Fruit fly (Drosophila melanogaster) whole organism, embryonic: ENCODE results near the gene Lamtor4.

Experiments used
- Awh ChIP-seq: fragments of 200-800 bp; sonication (Bioruptor generic); IDR thresholded peaks from 2 replicates; pipeline ENCODE4, ENCODE4 v1.3.6; 2022; ENCODE audit warnings: missing biosample characterization, missing genetic modification characterization
- Bgb ChIP-seq: fragments of 200-800 bp; sonication (Bioruptor generic); IDR thresholded peaks from 2 replicates; pipeline ENCODE4 v1.3.6; 2022; ENCODE audit warnings: missing biosample characterization, missing genetic modification characterization; ENCODE audit not compliant: partially characterized antibody
- Blimp-1 ChIP-seq: fragments of 200-800 bp; sonication (Bioruptor generic); optimal IDR thresholded peaks from 3 replicates; lab custom pipeline; 2018; ENCODE audit warnings: missing biosample characterization, missing genetic modification characterization, mild to moderate bottlenecking, moderate library complexity, missing genetic modification reagents
- BtbVII ChIP-seq: fragments of 200-800 bp; sonication (Bioruptor generic); optimal IDR thresholded peaks from 3 replicates; lab custom pipeline; 2017; ENCODE audit warnings: missing biosample characterization, mild to moderate bottlenecking, missing genetic modification characterization
- C15 ChIP-seq: fragments of 200-800 bp; sonication (Bioruptor generic); IDR thresholded peaks from 3 replicates; pipeline ENCODE4 v1.3.6; 2022; ENCODE audit warnings: missing biosample characterization, missing genetic modification characterization
- CG10267 ChIP-seq: fragments of 200-800 bp; sonication (Bioruptor generic); optimal IDR thresholded peaks from 2 replicates; lab custom pipeline; 2018; ENCODE audit warnings: missing biosample characterization, mild to moderate bottlenecking, missing genetic modification characterization, moderate library complexity
- CG10979 ChIP-seq: fragments of 200-800 bp; sonication (Bioruptor generic); optimal IDR thresholded peaks from 2 replicates; lab custom pipeline; 2018; ENCODE audit warnings: missing biosample characterization, mild to moderate bottlenecking, missing genetic modification characterization, moderate library complexity
- CG11093 ChIP-seq: fragments of 200-800 bp; sonication (Bioruptor generic); IDR thresholded peaks from 3 replicates; pipeline ENCODE4 v1.3.6; 2022; ENCODE audit warnings: missing biosample characterization, missing genetic modification characterization
- CG11560 ChIP-seq: fragments of 200-800 bp; sonication (Bioruptor generic); IDR thresholded peaks from 3 replicates; pipeline ENCODE4 v1.3.6; 2022; ENCODE audit warnings: missing biosample characterization, missing genetic modification characterization
- CG12071 ChIP-seq: fragments of 200-800 bp; sonication (Bioruptor generic); optimal IDR thresholded peaks from 3 replicates; lab custom pipeline; 2018; ENCODE audit warnings: missing biosample characterization, mild to moderate bottlenecking, missing genetic modification characterization
- CG12391 ChIP-seq: fragments of 200-800 bp; sonication (Bioruptor generic); optimal IDR thresholded peaks from 3 replicates; lab custom pipeline; 2018; ENCODE audit warnings: missing biosample characterization, mild to moderate bottlenecking, missing genetic modification characterization, moderate library complexity
- CG12744 ChIP-seq: fragments of 200-800 bp; sonication (Bioruptor generic); optimal IDR thresholded peaks from 2 replicates; lab custom pipeline; 2016; ENCODE audit warnings: missing biosample characterization, missing genetic modification characterization
- CG1603 ChIP-seq: fragments of 200-800 bp; sonication (Bioruptor generic); optimal IDR thresholded peaks from 2 replicates; lab custom pipeline; 2019; ENCODE audit warnings: missing biosample characterization, mild to moderate bottlenecking, missing genetic modification characterization, moderate library complexity
- CG17186 ChIP-seq: fragments of 200-800 bp; sonication (Bioruptor generic); optimal IDR thresholded peaks from 3 replicates; lab custom pipeline; 2017; ENCODE audit warnings: missing biosample characterization, missing genetic modification reagents, missing genetic modification characterization
- CG31388 ChIP-seq: fragments of 200-800 bp; sonication (Bioruptor generic); optimal IDR thresholded peaks from 2 replicates; lab custom pipeline; 2016; ENCODE audit warnings: missing biosample characterization, missing genetic modification characterization
- CG34224 ChIP-seq: fragments of 200-800 bp; sonication (Bioruptor generic); IDR thresholded peaks from 3 replicates; pipeline ENCODE4 v1.3.6; 2022; ENCODE audit warnings: missing biosample characterization, missing genetic modification characterization; ENCODE audit not compliant: partially characterized antibody
- CG34376 ChIP-seq: fragments of 200-800 bp; sonication (Bioruptor generic); optimal IDR thresholded peaks from 2 replicates; lab custom pipeline; 2018; ENCODE audit warnings: missing biosample characterization, mild to moderate bottlenecking, missing genetic modification characterization
- CG8388 ChIP-seq: fragments of 200-800 bp; sonication (Bioruptor generic); optimal IDR thresholded peaks from 2 replicates; lab custom pipeline; 2019; ENCODE audit warnings: missing biosample characterization, mild to moderate bottlenecking, missing genetic modification characterization, moderate library complexity
- CG9727 ChIP-seq: fragments of 200-800 bp; sonication (Bioruptor generic); optimal IDR thresholded peaks from 3 replicates; lab custom pipeline; 2017; ENCODE audit warnings: missing biosample characterization, mild to moderate bottlenecking, missing genetic modification characterization
- Max ChIP-seq: fragments of 200-800 bp; sonication (Bioruptor generic); optimal IDR thresholded peaks from 2 replicates; lab custom pipeline; 2016; ENCODE audit warnings: missing biosample characterization, mild to moderate bottlenecking, missing genetic modification characterization
- NK7.1 ChIP-seq: fragments of 200-800 bp; sonication (Bioruptor generic); optimal IDR thresholded peaks from 3 replicates; lab custom pipeline; 2016; ENCODE audit warnings: missing biosample characterization, missing genetic modification characterization
- Nf-YC ChIP-seq: fragments of 200-800 bp; optimal IDR thresholded peaks from 3 replicates; lab custom pipeline; 2019; ENCODE audit warnings: missing biosample characterization, mild to moderate bottlenecking, missing genetic modification characterization, moderate library complexity
- Xrp1 ChIP-seq: fragments of 200-800 bp; sonication (Bioruptor generic); IDR thresholded peaks from 2 replicates; pipeline ENCODE4 v1.3.6; 2022; ENCODE audit warnings: missing biosample characterization, missing genetic modification characterization
- YL-1 ChIP-seq: fragments of 200-800 bp; sonication (Bioruptor generic); optimal IDR thresholded peaks from 3 replicates; lab custom pipeline; 2017; ENCODE audit warnings: missing biosample characterization, mild to moderate bottlenecking, missing genetic modification characterization
- aop ChIP-seq: fragments of 200-800 bp; sonication (Bioruptor generic); IDR thresholded peaks from 2 replicates; pipeline ENCODE4 v1.3.6; 2022; ENCODE audit warnings: missing biosample characterization, missing genetic modification characterization
- bcd ChIP-seq: fragments of 200-800 bp; sonication (Bioruptor generic); optimal IDR thresholded peaks from 2 replicates; lab custom pipeline; 2017; ENCODE audit warnings: missing biosample characterization, mild to moderate bottlenecking, missing genetic modification characterization
- bsh ChIP-seq, 2 experiments: fragments of 200-800 bp; sonication (Bioruptor generic); optimal IDR thresholded peaks; 2 replicates each; lab custom pipeline; 2017 to 2018; ENCODE audit warnings: mild to moderate bottlenecking in 2 of 2, missing biosample characterization in 2 of 2, missing genetic modification characterization in 2 of 2, moderate library complexity in 1 of 2
- btn ChIP-seq: fragments of 200-800 bp; sonication (Bioruptor generic); optimal IDR thresholded peaks from 2 replicates; lab custom pipeline; 2016; ENCODE audit warnings: missing biosample characterization, missing genetic modification characterization
- ci ChIP-seq: fragments of 200-800 bp; sonication (Bioruptor generic); IDR thresholded peaks from 3 replicates; pipeline ENCODE4 v1.3.6; 2022; ENCODE audit warnings: missing biosample characterization, missing genetic modification characterization
- disco-r ChIP-seq: fragments of 200-800 bp; sonication (Bioruptor generic); optimal IDR thresholded peaks from 2 replicates; lab custom pipeline; 2016; ENCODE audit warnings: missing biosample characterization, missing genetic modification characterization
- dmrt11E ChIP-seq: fragments of 200-800 bp; sonication (Bioruptor generic); optimal IDR thresholded peaks from 3 replicates; lab custom pipeline; 2018; ENCODE audit warnings: missing biosample characterization, mild to moderate bottlenecking, missing genetic modification characterization, moderate library complexity
- emc ChIP-seq: fragments of 200-800 bp; sonication (Bioruptor generic); optimal IDR thresholded peaks from 2 replicates; lab custom pipeline; 2016; ENCODE audit warnings: missing biosample characterization, missing genetic modification characterization
- gem ChIP-seq: fragments of 200-800 bp; sonication (Bioruptor generic); optimal IDR thresholded peaks from 2 replicates; lab custom pipeline; 2019; ENCODE audit warnings: missing biosample characterization, mild to moderate bottlenecking, missing genetic modification characterization, moderate library complexity
- kay ChIP-seq: fragments of 200-800 bp; sonication (Bioruptor generic); optimal IDR thresholded peaks from 2 replicates; lab custom pipeline; 2016; ENCODE audit warnings: missing biosample characterization, missing genetic modification characterization
- lilli ChIP-seq: fragments of 200-800 bp; sonication (Bioruptor generic); optimal IDR thresholded peaks from 3 replicates; lab custom pipeline; 2016; ENCODE audit warnings: missing biosample characterization, missing genetic modification characterization
- nom ChIP-seq: fragments of 200-800 bp; sonication (Bioruptor generic); optimal IDR thresholded peaks from 2 replicates; lab custom pipeline; 2017; ENCODE audit warnings: missing biosample characterization, missing genetic modification characterization, mild to moderate bottlenecking, moderate library complexity, missing genetic modification reagents
- ranshi ChIP-seq: fragments of 200-800 bp; sonication (Bioruptor generic); IDR thresholded peaks from 2 replicates; pipeline ENCODE4 v1.3.6; 2022; ENCODE audit warnings: missing biosample characterization, missing genetic modification characterization
- sens ChIP-seq: fragments of 200-800 bp; sonication (Bioruptor generic); peaks from one replicate; lab custom pipeline; 2016; ENCODE audit warnings: missing biosample characterization, missing genetic modification characterization
- sens-2 ChIP-seq: fragments of 200-800 bp; sonication (Bioruptor generic); IDR thresholded peaks from 2 replicates; pipeline ENCODE4 v1.3.6; 2022; ENCODE audit warnings: missing biosample characterization, missing genetic modification characterization
- sisA ChIP-seq: fragments of 200-800 bp; sonication (Bioruptor generic); IDR thresholded peaks from 2 replicates; pipeline ENCODE4 v1.3.6; 2022; ENCODE audit warnings: missing biosample characterization, missing genetic modification characterization
- stc ChIP-seq: fragments of 200-800 bp; sonication (Bioruptor generic); IDR thresholded peaks from 2 replicates; pipeline ENCODE4 v1.3.6; 2022; ENCODE audit warnings: missing biosample characterization, missing genetic modification characterization
- tll ChIP-seq, 2 experiments: fragments of 200-800 bp in 1 of 2; fragments of >200 bp in 1 of 2; sonication (Bioruptor generic) in 1 of 2; optimal IDR thresholded peaks; 2 replicates each; lab custom pipeline; 2017 to 2019; ENCODE audit warnings: missing biosample characterization in 2 of 2, missing genetic modification characterization in 2 of 2, mild to moderate bottlenecking in 1 of 2, moderate library complexity in 1 of 2
- toy ChIP-seq: fragments of 200-800 bp; sonication (Bioruptor generic); IDR thresholded peaks from 2 replicates; pipeline ENCODE4 v1.3.6; 2022; ENCODE audit warnings: missing biosample characterization, missing genetic modification characterization
- unpg ChIP-seq: fragments of 200-800 bp; sonication (Bioruptor generic); optimal IDR thresholded peaks from 3 replicates; lab custom pipeline; 2018; ENCODE audit warnings: missing biosample characterization, mild to moderate bottlenecking, missing genetic modification characterization, moderate library complexity
- zf30C ChIP-seq: fragments of 200-800 bp; sonication (Bioruptor generic); optimal IDR thresholded peaks from 3 replicates; lab custom pipeline; 2018; ENCODE audit warnings: missing biosample characterization, mild to moderate bottlenecking, missing genetic modification characterization
- zfh1 ChIP-seq: fragments of 200-800 bp; sonication (Bioruptor generic); IDR thresholded peaks from 3 replicates; pipeline ENCODE4 v1.3.6; 2022; ENCODE audit warnings: missing biosample characterization, missing genetic modification characterization

Lamtor4 gene

DNA sequence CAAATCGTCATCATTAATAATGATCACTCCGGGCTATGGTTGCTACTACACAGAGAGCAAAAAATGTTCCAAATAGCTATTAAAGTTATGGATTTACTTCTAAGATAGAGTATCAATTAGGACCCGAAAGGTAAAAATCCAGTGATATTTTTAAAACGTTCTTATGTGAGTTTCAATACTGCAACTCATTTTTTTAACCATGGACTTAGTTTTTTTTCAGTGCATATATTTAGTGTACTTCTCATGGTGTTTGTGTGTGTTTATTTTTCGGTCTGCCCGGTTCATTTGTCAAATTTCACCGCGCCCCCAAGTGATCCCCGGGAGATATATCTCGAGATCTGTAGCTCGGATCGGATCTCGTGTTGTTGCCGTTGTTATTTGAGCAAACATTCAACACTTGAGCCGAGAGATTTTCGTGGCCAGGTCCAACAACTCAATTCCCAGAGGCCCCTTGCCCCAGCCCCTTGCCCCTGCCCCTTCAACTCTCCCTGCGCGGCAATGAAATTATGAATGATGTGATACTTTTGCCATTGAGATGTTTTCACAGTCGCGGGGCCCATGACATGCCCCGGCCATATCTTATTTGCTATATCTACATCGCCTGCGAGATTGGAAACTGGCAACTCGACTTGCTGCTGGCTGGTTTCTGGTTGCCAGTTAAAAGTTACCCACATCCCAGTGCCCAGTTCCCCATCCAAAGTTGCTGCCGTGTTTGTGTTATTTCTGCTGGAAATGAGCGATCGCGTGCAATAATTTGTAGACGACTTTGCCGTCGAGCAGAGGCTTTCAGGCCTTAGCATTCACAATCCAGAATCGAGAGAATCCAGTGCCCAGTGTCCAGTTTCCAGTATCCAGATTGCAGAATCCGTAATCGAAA lies 34.0 kb upstream of the Lamtor4 start (continued):
- no peak for TF ChIP-seq CG34224 (GFP tag; lab: Robert Waterston, UW)

DNA sequence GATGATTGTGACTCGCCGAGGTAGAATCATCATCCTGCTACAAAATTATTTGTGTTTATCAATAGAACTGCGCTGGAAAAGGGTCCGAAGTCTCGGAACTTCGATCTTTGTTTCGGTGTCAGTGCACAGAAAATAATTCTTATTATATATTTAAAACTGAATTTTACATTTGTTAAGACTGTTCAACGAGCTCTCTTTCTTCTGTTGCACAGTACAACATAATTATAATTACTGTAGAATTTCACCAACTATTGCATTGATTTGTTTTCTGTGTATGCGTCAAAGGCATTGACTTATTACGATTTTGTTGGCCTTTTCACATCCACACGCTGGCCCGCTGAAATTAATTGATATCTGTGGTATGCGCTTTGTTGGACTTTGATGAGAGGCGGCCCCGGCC lies 33.2 kb upstream of the Lamtor4 start:
- peak; percentile 36 for TF ChIP-seq gem (tag; lab: Kevin White, UChicago)
- 0 out of 3 replicates have a peak, but pooled peaks have one; percentile 32 for TF ChIP-seq zfh1
- no peak for TF ChIP-seq lilli
- TF ChIP-seq CG10267 (tag; lab: Kevin White, UChicago), result peak; percentile 16
- no peak for TF ChIP-seq btn
- TF ChIP-seq emc (GFP tag; lab: Kevin White, UChicago), result no peak
- no peak for TF ChIP-seq CG12744 (GFP tag; lab: Kevin White, UChicago)
- no peak for TF ChIP-seq CG34224 (GFP tag; lab: Robert Waterston, UW)
- peak in 1 of 2 experiments; percentile 38 for TF ChIP-seq bsh (GFP tag; optimal IDR thresholded peaks at IDR 0.05; lab: Kevin White, UChicago)
- no peak for TF ChIP-seq sens-2 (GFP tag; lab: Robert Waterston, UW)
- TF ChIP-seq Max (GFP tag; lab: Kevin White, UChicago), result no peak
- TF ChIP-seq YL-1 (GFP tag; lab: Kevin White, UChicago), result no peak
- TF ChIP-seq CG9727 (GFP tag; lab: Kevin White, UChicago), result peak; percentile 38
- no peak for TF ChIP-seq kay (GFP tag; lab: Kevin White, UChicago)
- TF ChIP-seq Blimp-1 (GFP tag; lab: Kevin White, UChicago), result peak; percentile 2
- TF ChIP-seq tll (GFP tag; optimal IDR thresholded peaks at IDR 0.05; lab: Kevin White, UChicago), result no peak
- peak; percentile 6 for TF ChIP-seq CG8388 (GFP tag; lab: Kevin White, UChicago)
- TF ChIP-seq sisA (GFP tag; lab: Robert Waterston, UW), result 0 out of 2 replicates have a peak, but pooled peaks have one; percentile 28
- TF ChIP-seq zf30C (GFP tag; lab: Kevin White, UChicago), result peak; percentile 46
- no peak for TF ChIP-seq C15 (GFP tag; lab: Robert Waterston, UW)
- no peak for TF ChIP-seq bcd
- no peak for TF ChIP-seq ranshi (GFP tag; lab: Robert Waterston, UW)
- no peak for TF ChIP-seq NK7.1 (GFP tag; lab: Kevin White, UChicago)
- peak; percentile 51; the same call in 1 of the 2 replicates for TF ChIP-seq Xrp1 (GFP tag; lab: Robert Waterston, UW)
- no peak for TF ChIP-seq aop (GFP tag; lab: Robert Waterston, UW)
- TF ChIP-seq CG31388 (GFP tag; lab: Kevin White, UChicago), result no peak
- no peak for TF ChIP-seq BtbVII (GFP tag; lab: Kevin White, UChicago)
- TF ChIP-seq nom (GFP tag; lab: Kevin White, UChicago), result no peak
- no peak for TF ChIP-seq stc (GFP tag; lab: Robert Waterston, UW)
- TF ChIP-seq sens (GFP tag; lab: Kevin White, UChicago), result peak; percentile 63
- 0 out of 3 replicates have a peak, but pooled peaks have one; percentile 11 for TF ChIP-seq ci (GFP tag; lab: Robert Waterston, UW)
- TF ChIP-seq unpg (GFP tag; lab: Kevin White, UChicago), result peak; percentile 25
- 0 out of 3 replicates have a peak, but pooled peaks have one; percentile 13 for TF ChIP-seq CG11093 (GFP tag; lab: Robert Waterston, UW)
- TF ChIP-seq CG34376 (GFP tag; lab: Kevin White, UChicago), result no peak
- peak; percentile 17 for TF ChIP-seq CG12391 (tag; lab: Kevin White, UChicago)
- no peak for TF ChIP-seq Bgb (GFP tag; lab: Robert Waterston, UW)
- TF ChIP-seq CG1603, result peak; percentile 10
- TF ChIP-seq Awh (GFP tag; lab: Robert Waterston, UW), result peak; percentile 39; the same call in 1 of the 2 replicates
- TF ChIP-seq CG17186, result no peak
- no peak for TF ChIP-seq disco-r (GFP tag; lab: Kevin White, UChicago)
- TF ChIP-seq dmrt11E (tag; lab: Kevin White, UChicago), result peak; percentile 41
- TF ChIP-seq CG12071, result no peak
- TF ChIP-seq CG10979 (tag; lab: Kevin White, UChicago), result peak; percentile 26
- TF ChIP-seq toy, result no peak
- no peak for TF ChIP-seq Nf-YC (tag; lab: Kevin White, UChicago)
- no peak for TF ChIP-seq CG11560 (tag; lab: Robert Waterston, UW)
